Fruit fly (Drosophila melanogaster) whole organism, prepupa: Measurements from ENCODE around the gene Pde11.

ENCODE experiments used
- Blimp-1 ChIP-seq: fragments of 200-800 bp; sonication (Bioruptor generic); optimal IDR thresholded peaks from 3 replicates; lab custom pipeline; 2017; ENCODE audit warnings: missing biosample characterization, missing genetic modification characterization, mild to moderate bottlenecking, moderate library complexity, missing genetic modification reagents
- CG10631 ChIP-seq: fragments of 200-800 bp; sonication (Bioruptor generic); optimal IDR thresholded peaks from 2 replicates; lab custom pipeline; 2016; ENCODE audit warnings: missing biosample characterization, missing genetic modification characterization
- CG15336 ChIP-seq: fragments of 200-800 bp; sonication (Bioruptor generic); IDR thresholded peaks from 2 replicates; pipeline ENCODE4 v1.3.6; 2022; ENCODE audit warnings: missing biosample characterization, missing genetic modification characterization
- CG1621 ChIP-seq: fragments of 200-800 bp; sonication (Bioruptor generic); optimal IDR thresholded peaks from 3 replicates; lab custom pipeline; 2018; ENCODE audit warnings: missing biosample characterization, mild to moderate bottlenecking, missing genetic modification characterization
- CG16779 ChIP-seq: fragments of 200-800 bp; sonication (Bioruptor generic); optimal IDR thresholded peaks from 3 replicates; lab custom pipeline; 2017; ENCODE audit warnings: missing biosample characterization, mild to moderate bottlenecking, missing genetic modification characterization
- CG3032 ChIP-seq: fragments of 200-800 bp; optimal IDR thresholded peaks from 2 replicates; lab custom pipeline; 2019; ENCODE audit warnings: missing biosample characterization, mild to moderate bottlenecking, missing genetic modification characterization, moderate library complexity
- CG31627 ChIP-seq: fragments of 200-800 bp; sonication (Bioruptor generic); optimal IDR thresholded peaks from 3 replicates; lab custom pipeline; 2016; ENCODE audit warnings: missing biosample characterization, missing genetic modification characterization
- CG32006 ChIP-seq: fragments of 200-800 bp; sonication (Bioruptor generic); optimal IDR thresholded peaks from 3 replicates; lab custom pipeline; 2017; ENCODE audit warnings: missing biosample characterization, mild to moderate bottlenecking, missing genetic modification characterization
- CG34406 ChIP-seq: fragments of 200-800 bp; sonication (Bioruptor generic); optimal IDR thresholded peaks from 3 replicates; lab custom pipeline; 2016; ENCODE audit warnings: missing biosample characterization, missing genetic modification characterization
- CG3919 ChIP-seq: fragments of 200-800 bp; sonication (Bioruptor generic); optimal IDR thresholded peaks from 3 replicates; lab custom pipeline; 2016; ENCODE audit warnings: missing biosample characterization, missing genetic modification characterization
- CG4318 ChIP-seq: fragments of 200-800 bp; sonication (Bioruptor generic); optimal IDR thresholded peaks from 3 replicates; lab custom pipeline; 2017; ENCODE audit warnings: missing biosample characterization, mild to moderate bottlenecking, missing genetic modification characterization
- CG6163 ChIP-seq: fragments of 200-800 bp; sonication (Bioruptor generic); IDR thresholded peaks from 3 replicates; pipeline ENCODE4 v1.3.6; 2022; ENCODE audit warnings: missing biosample characterization, missing genetic modification characterization
- CG6276 ChIP-seq: fragments of 200-800 bp; sonication (Bioruptor generic); optimal IDR thresholded peaks from 2 replicates; lab custom pipeline; 2017; ENCODE audit warnings: missing biosample characterization, mild to moderate bottlenecking, missing genetic modification characterization
- CG6792 ChIP-seq: fragments of 200-800 bp; sonication (Bioruptor generic); optimal IDR thresholded peaks from 3 replicates; lab custom pipeline; 2016; ENCODE audit warnings: missing biosample characterization, missing genetic modification characterization
- CG6854 ChIP-seq: fragments of 200-800 bp; sonication (Bioruptor generic); optimal IDR thresholded peaks from 2 replicates; lab custom pipeline; 2017; ENCODE audit warnings: missing biosample characterization, mild to moderate bottlenecking, missing genetic modification characterization
- CG7368 ChIP-seq: fragments of 200-800 bp; sonication (Bioruptor generic); optimal IDR thresholded peaks from 3 replicates; lab custom pipeline; 2016; ENCODE audit warnings: missing biosample characterization, missing genetic modification characterization
- CG8119 ChIP-seq: fragments of 200-800 bp; sonication (Bioruptor generic); IDR thresholded peaks from 3 replicates; pipeline ENCODE4 v1.3.6; 2022; ENCODE audit warnings: missing biosample characterization, missing genetic modification characterization
- CG8319 ChIP-seq: fragments of 200-800 bp; sonication (Bioruptor generic); optimal IDR thresholded peaks from 3 replicates; lab custom pipeline; 2016; ENCODE audit warnings: missing biosample characterization, missing genetic modification characterization
- CG8632 ChIP-seq: fragments of 200-800 bp; sonication (Bioruptor generic); optimal IDR thresholded peaks from 3 replicates; lab custom pipeline; 2016; ENCODE audit warnings: missing biosample characterization, missing genetic modification characterization
- CG9139 ChIP-seq: fragments of 200-800 bp; sonication (Bioruptor generic); optimal IDR thresholded peaks from 3 replicates; lab custom pipeline; 2017; ENCODE audit warnings: missing biosample characterization, mild to moderate bottlenecking, missing genetic modification characterization
- Eip78C ChIP-seq: fragments of 200-800 bp; sonication (Bioruptor generic); peaks from one replicate; lab custom pipeline; 2016; ENCODE audit warnings: missing biosample characterization, missing genetic modification characterization
- Eip93F ChIP-seq: fragments of 200-800 bp; sonication (Bioruptor generic); optimal IDR thresholded peaks from 2 replicates; lab custom pipeline; 2016; ENCODE audit warnings: missing biosample characterization, mild to moderate bottlenecking, missing genetic modification characterization
- Ets21C ChIP-seq: fragments of 200-800 bp; sonication (Bioruptor generic); optimal IDR thresholded peaks from 3 replicates; lab custom pipeline; 2016; ENCODE audit warnings: missing biosample characterization, missing genetic modification characterization
- Hr38 ChIP-seq: sonication (Bioruptor generic); optimal IDR thresholded peaks from 2 replicates; lab custom pipeline; 2016; ENCODE audit warnings: missing biosample characterization, missing genetic modification characterization
- Hr39 ChIP-seq: fragments of 200-800 bp; sonication (Bioruptor generic); optimal IDR thresholded peaks from 2 replicates; lab custom pipeline; 2016; ENCODE audit warnings: missing biosample characterization, missing genetic modification characterization
- Hr4 ChIP-seq: fragments of 200-800 bp; sonication (Bioruptor generic); optimal IDR thresholded peaks from 3 replicates; lab custom pipeline; 2016; ENCODE audit warnings: missing biosample characterization, missing genetic modification characterization
- Lpt ChIP-seq: fragments of 200-800 bp; sonication (Bioruptor generic); optimal IDR thresholded peaks from 3 replicates; lab custom pipeline; 2016; ENCODE audit warnings: missing biosample characterization, missing genetic modification characterization
- Met ChIP-seq: fragments of 200-800 bp; sonication (Bioruptor generic); optimal IDR thresholded peaks from 3 replicates; lab custom pipeline; 2016; ENCODE audit warnings: missing biosample characterization, missing genetic modification characterization
- OdsH ChIP-seq: fragments of 200-800 bp; sonication (Bioruptor generic); optimal IDR thresholded peaks from 3 replicates; lab custom pipeline; 2016; ENCODE audit warnings: missing biosample characterization, missing genetic modification characterization
- Smox ChIP-seq: fragments of 200-800 bp; sonication (Bioruptor generic); optimal IDR thresholded peaks from 3 replicates; lab custom pipeline; 2016; ENCODE audit warnings: missing biosample characterization, missing genetic modification characterization
- Sox14 ChIP-seq: fragments of 200-800 bp; sonication (Bioruptor generic); optimal IDR thresholded peaks from 3 replicates; lab custom pipeline; 2016; ENCODE audit warnings: missing biosample characterization, missing genetic modification characterization
- achi ChIP-seq: fragments of 200-800 bp; sonication (Bioruptor generic); optimal IDR thresholded peaks from 3 replicates; lab custom pipeline; 2016; ENCODE audit warnings: missing biosample characterization, missing genetic modification characterization
- acj6 ChIP-seq: fragments of 200-800 bp; sonication (Bioruptor generic); optimal IDR thresholded peaks from 3 replicates; lab custom pipeline; 2016; ENCODE audit warnings: missing biosample characterization, missing genetic modification characterization
- cyc ChIP-seq: fragments of 200-800 bp; sonication (Bioruptor generic); optimal IDR thresholded peaks from 3 replicates; lab custom pipeline; 2016; ENCODE audit warnings: missing biosample characterization, missing genetic modification characterization
- dac ChIP-seq: fragments of 200-800 bp; sonication (Bioruptor generic); optimal IDR thresholded peaks from 2 replicates; lab custom pipeline; 2017; ENCODE audit warnings: missing biosample characterization, mild to moderate bottlenecking, missing genetic modification characterization
- esn ChIP-seq: fragments of 200-800 bp; sonication (Bioruptor generic); optimal IDR thresholded peaks from 2 replicates; lab custom pipeline; 2016; ENCODE audit warnings: missing biosample characterization, mild to moderate bottlenecking, missing genetic modification characterization, moderate library complexity
- fd59A ChIP-seq: fragments of 200-800 bp; sonication (Bioruptor generic); optimal IDR thresholded peaks from 2 replicates; lab custom pipeline; 2017; ENCODE audit warnings: missing biosample characterization, mild to moderate bottlenecking, missing genetic modification characterization, missing genetic modification reagents
- fkh ChIP-seq: fragments of 200-800 bp; sonication (Bioruptor generic); optimal IDR thresholded peaks from 3 replicates; lab custom pipeline; 2017; ENCODE audit warnings: missing biosample characterization, mild to moderate bottlenecking, missing genetic modification characterization, moderate library complexity
- lz ChIP-seq: fragments of 200-800 bp; sonication (Bioruptor generic); optimal IDR thresholded peaks from 3 replicates; lab custom pipeline; 2016; ENCODE audit warnings: missing biosample characterization, missing genetic modification characterization
- net ChIP-seq: fragments of 200-800 bp; sonication (Bioruptor generic); optimal IDR thresholded peaks from 3 replicates; lab custom pipeline; 2016; ENCODE audit warnings: missing biosample characterization, missing genetic modification characterization
- pdm3 ChIP-seq: fragments of 200-800 bp; sonication (Bioruptor generic); optimal IDR thresholded peaks from 3 replicates; lab custom pipeline; 2016; ENCODE audit warnings: missing biosample characterization, missing genetic modification characterization
- salr ChIP-seq, 2 experiments: fragments of 200-800 bp; sonication (Bioruptor generic); optimal IDR thresholded peaks; 3 replicates each; lab custom pipeline; 2016 to 2018; ENCODE audit warnings: missing biosample characterization in 2 of 2, missing genetic modification characterization in 2 of 2, mild to moderate bottlenecking in 1 of 2
- ss ChIP-seq, 2 experiments: fragments of 200-800 bp; sonication (Bioruptor generic); optimal IDR thresholded peaks; 2 replicates in 1 of 2; 3 replicates in 1 of 2; lab custom pipeline; 2017 to 2018; ENCODE audit warnings: mild to moderate bottlenecking in 2 of 2, missing biosample characterization in 2 of 2, missing genetic modification characterization in 2 of 2, moderate library complexity in 1 of 2
- topi ChIP-seq: fragments of 200-800 bp; sonication (Bioruptor generic); optimal IDR thresholded peaks from 3 replicates; lab custom pipeline; 2016; ENCODE audit warnings: missing biosample characterization, missing genetic modification characterization

Gene Pde11

DNA sequence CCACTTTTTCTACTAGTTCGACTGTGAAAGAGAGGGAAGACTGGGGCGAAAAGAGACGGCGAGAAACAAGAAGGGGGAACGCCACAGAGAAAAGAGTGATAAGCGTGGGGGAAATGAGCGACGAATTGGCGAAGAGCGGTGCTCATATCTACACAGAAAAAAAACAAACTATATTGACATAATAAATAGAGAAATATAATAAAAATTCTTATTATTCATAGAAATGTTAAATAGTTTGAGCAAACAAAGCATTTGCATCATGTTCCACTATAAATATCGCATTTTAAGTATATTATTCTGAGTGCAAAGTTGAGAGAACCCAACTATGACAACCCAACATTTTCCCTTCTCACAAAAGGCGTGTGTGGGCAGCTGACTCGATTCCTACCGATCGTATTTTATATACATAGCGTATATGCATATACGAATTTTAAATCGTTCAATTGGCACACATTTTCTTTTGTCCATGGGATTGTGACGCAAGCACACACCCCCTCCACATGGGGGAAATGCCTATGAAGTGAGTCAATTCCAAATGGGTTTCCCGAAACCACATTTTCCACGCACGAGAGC lies 32.1 kb downstream of the Pde11 start (continued):
- TF ChIP-seq CG1621, result peak; percentile 33
- TF ChIP-seq Hr39, result peak; percentile 4
- peak; percentile 15 for TF ChIP-seq fd59A (GFP tag; lab: Kevin White, UChicago)
- TF ChIP-seq CG7368, result peak; percentile 64
- no peak for TF ChIP-seq Eip93F (GFP tag; lab: Kevin White, UChicago)
- TF ChIP-seq net, result peak; percentile 67
- TF ChIP-seq Blimp-1, result peak; percentile 11
- no peak for TF ChIP-seq CG6854 (GFP tag; lab: Kevin White, UChicago)
- peak; percentile 86 for TF ChIP-seq Hr4 (GFP tag; lab: Kevin White, UChicago)
- no peak for TF ChIP-seq dac (GFP tag; lab: Kevin White, UChicago)
- TF ChIP-seq CG6276, result peak; percentile 72
- peak; percentile 27 for TF ChIP-seq CG9139
- peak; percentile 49 for TF ChIP-seq Lpt (GFP tag; lab: Kevin White, UChicago)
- TF ChIP-seq salr (GFP tag; optimal IDR thresholded peaks at IDR 0.05; lab: Kevin White, UChicago), result peak in 1 of 2 experiments; percentile 54
- peak; percentile 10 to 55 for TF ChIP-seq ss (GFP tag; optimal IDR thresholded peaks at IDR 0.05; lab: Kevin White, UChicago)
- peak; percentile 31 for TF ChIP-seq CG8319 (GFP tag; lab: Kevin White, UChicago)
- no peak for TF ChIP-seq Hr38
- TF ChIP-seq CG4318 (GFP tag; lab: Kevin White, UChicago), result peak; percentile 42
- TF ChIP-seq cyc (GFP tag; lab: Kevin White, UChicago), result peak; percentile 44
- TF ChIP-seq CG15336, result peak; percentile 89
- peak; percentile 24 for TF ChIP-seq Smox (GFP tag; lab: Kevin White, UChicago)
- peak; percentile 64 for TF ChIP-seq CG3919 (GFP tag; lab: Kevin White, UChicago)
- TF ChIP-seq CG6792 (GFP tag; lab: Kevin White, UChicago), result peak; percentile 70
- TF ChIP-seq esn (GFP tag; lab: Kevin White, UChicago), result peak; percentile 65
- TF ChIP-seq acj6 (GFP tag; lab: Kevin White, UChicago), result peak; percentile 77
- TF ChIP-seq pdm3, result peak; percentile 53
- peak; percentile 71 for TF ChIP-seq CG10631 (GFP tag; lab: Kevin White, UChicago)
- TF ChIP-seq CG34406 (GFP tag; lab: Kevin White, UChicago), result peak; percentile 73
- TF ChIP-seq CG16779 (tag; lab: Kevin White, UChicago), result peak; percentile 58
- peak; percentile 38 for TF ChIP-seq lz (GFP tag; lab: Kevin White, UChicago)
- no peak for TF ChIP-seq Ets21C (GFP tag; lab: Kevin White, UChicago)
- TF ChIP-seq, all 60 proteins: peak for 52

DNA sequence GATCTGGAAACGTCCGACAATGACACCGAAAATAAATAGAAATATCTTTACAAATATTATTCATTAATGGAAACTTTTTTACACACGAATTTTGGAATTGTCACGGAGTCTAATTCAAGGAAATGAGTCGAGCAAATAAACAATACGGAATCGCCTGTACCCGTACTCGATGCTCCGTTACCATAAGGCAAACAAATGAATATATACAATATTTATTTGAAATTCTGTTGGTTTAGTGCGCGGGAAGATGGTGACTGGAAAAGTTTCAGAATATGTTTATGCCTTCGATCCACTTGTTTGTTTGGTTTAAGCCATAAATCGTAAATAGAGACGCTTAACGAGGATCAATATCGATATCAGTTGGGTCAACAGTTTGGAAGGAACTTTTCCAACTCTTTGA lies 33.8 kb downstream of the Pde11 start:
- TF ChIP-seq CG7368 (no peak), CG31627 (GFP tag; lab: Kevin White, UChicago) (no peak), fkh (GFP tag; lab: Kevin White, UChicago) (peak; percentile 87), Hr39 (no peak), Eip93F (GFP tag; lab: Kevin White, UChicago) (no peak)

DNA sequence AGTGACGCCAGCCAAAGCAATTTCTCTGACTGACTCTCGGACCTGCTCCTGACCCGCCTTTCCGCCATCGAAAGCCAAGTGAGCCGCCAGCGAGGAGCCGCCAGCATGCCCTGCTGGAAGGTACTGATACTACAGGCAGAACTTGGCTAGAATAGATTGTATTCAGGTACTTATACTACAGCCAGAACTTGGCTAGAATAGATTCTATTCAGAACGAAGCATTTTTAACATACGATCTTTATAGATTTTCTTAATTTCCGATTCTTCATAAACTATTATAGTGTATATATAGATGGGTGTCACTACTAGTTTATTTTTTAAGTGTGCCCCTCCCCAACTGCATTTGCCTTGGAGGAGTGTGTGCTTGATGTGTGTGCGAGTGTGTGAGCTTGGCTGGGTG lies 35.9 kb downstream of the Pde11 start:
- TF ChIP-seq CG8119 (GFP tag; lab: Robert Waterston, UW) (peak; percentile 56; the same call in 1 of the 3 replicates), Eip78C (GFP tag; lab: Kevin White, UChicago) (peak; percentile 13), Hr4 (GFP tag; lab: Kevin White, UChicago) (peak; percentile 61), achi (no peak), salr (GFP tag; optimal IDR thresholded peaks at IDR 0.05; lab: Kevin White, UChicago) (no peak), CG3032 (tag; lab: Kevin White, UChicago) (no peak), topi (no peak), CG15336 (peak; percentile 53), CG4318 (GFP tag; lab: Kevin White, UChicago) (peak; percentile 5), CG6163 (GFP tag; lab: Robert Waterston, UW) (peak; percentile 40; the same call in 1 of the 3 replicates), OdsH (GFP tag; lab: Kevin White, UChicago) (peak; percentile 0), CG8632 (GFP tag; lab: Kevin White, UChicago) (no peak), Met (GFP tag; lab: Kevin White, UChicago) (no peak), net (peak; percentile 12), Sox14 (peak; percentile 2), CG32006 (GFP tag; lab: Kevin White, UChicago) (peak; percentile 50), Blimp-1 (no peak), lz (GFP tag; lab: Kevin White, UChicago) (no peak), pdm3 (peak; percentile 25), cyc (GFP tag; lab: Kevin White, UChicago) (no peak)
